Worm (Caenorhabditis elegans): ENCODE measurements around the gene ppt-1.

ce11 chrV:6614968-6615367 is 11.2 kb downstream of the ppt-1 start:
- TF ChIP-seq egl-27 (tag; optimal IDR thresholded peaks at IDR 0.05) = no peak
- TF ChIP-seq fkh-4 (tag; optimal IDR thresholded peaks at IDR 0.05; ENCODE audit: borderline replicate concordance) = no peak
- TF ChIP-seq blmp-1 (tag; optimal IDR thresholded peaks at IDR 0.05) = no peak
- TF ChIP-seq lin-15B (tag; optimal IDR thresholded peaks at IDR 0.05) = no peak
- no peak for TF ChIP-seq xbp-1 (tag; optimal IDR thresholded peaks at IDR 0.05)
- no peak for TF ChIP-seq nhr-90 (tag; optimal IDR thresholded peaks at IDR 0.05; ENCODE audit: poor library complexity)
- TF ChIP-seq unc-86 (tag; optimal IDR thresholded peaks at IDR 0.05) = no peak
- TF ChIP-seq tlp-1 (tag; optimal IDR thresholded peaks at IDR 0.05) = no peak
- TF ChIP-seq nhr-77 (tag; optimal IDR thresholded peaks at IDR 0.05) = no peak
- no peak for TF ChIP-seq pqm-1 (tag; optimal IDR thresholded peaks at IDR 0.05)
- TF ChIP-seq zag-1 (tag; optimal IDR thresholded peaks at IDR 0.05) = no peak
